ENCODE assay signal across 3 fruit fly cellular contexts in the genomic region with DNA sequence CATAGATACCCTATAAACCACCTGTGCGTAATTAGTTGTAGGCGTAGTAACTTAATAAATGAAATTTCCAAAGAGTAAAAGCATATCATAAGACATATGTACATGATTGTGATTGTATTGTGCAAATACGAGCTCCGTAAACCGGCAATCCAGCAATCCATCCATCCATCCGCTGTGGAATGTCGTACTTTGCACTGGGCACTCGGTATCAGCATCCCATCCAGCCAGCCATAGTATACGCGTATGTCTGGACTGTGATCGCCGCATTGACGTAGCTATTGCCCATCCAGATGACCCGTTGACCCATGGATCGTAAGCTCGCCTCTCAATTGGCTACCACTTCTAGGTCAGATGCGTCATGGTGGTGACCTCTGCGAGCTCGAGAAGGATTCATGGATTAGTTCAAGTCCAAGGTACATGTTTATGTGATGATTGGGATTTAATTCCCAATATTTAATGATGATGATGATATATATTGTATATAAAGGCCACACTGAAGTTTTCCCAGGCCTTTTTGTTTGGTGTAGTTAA.
A peak's percentile ranks its signal among the peaks of the same experiment; 100 is the strongest.
TF ChIP-seq lines count a peak whose summit lies in the region.

No protein-coding gene starts in this region.

- TF ChIP-seq CTCF in whole organism, embryonic (GFP tag; optimal IDR thresholded peaks at IDR 0.05; lab: Kevin White, UChicago), result no peak

TF ChIP-seq in whole organism, embryonic, 481 proteins besides CTCF, POLR2A, EP300 and RAD21 (continues in another document):
- TF ChIP-seq sima (GFP tag; optimal IDR thresholded peaks at IDR 0.05; lab: Kevin White, UChicago) (no peak), Rfx (GFP tag; IDR thresholded peaks at IDR 0.05; lab: Robert Waterston, UW) (no peak), Bteb2 (GFP tag; optimal IDR thresholded peaks at IDR 0.05; lab: Kevin White, UChicago) (no peak), eve (GFP tag; optimal IDR thresholded peaks at IDR 0.05; lab: Kevin White, UChicago) (no peak), chn (GFP tag; optimal IDR thresholded peaks at IDR 0.05; lab: Kevin White, UChicago) (no peak), HmgD (GFP tag; optimal IDR thresholded peaks at IDR 0.05; lab: Kevin White, UChicago) (no peak), luna (GFP tag; optimal IDR thresholded peaks at IDR 0.05; lab: Kevin White, UChicago) (no peak), fd64A (GFP tag; optimal IDR thresholded peaks at IDR 0.05; lab: Kevin White, UChicago) (no peak), CG8765 (GFP tag; IDR thresholded peaks at IDR 0.05; lab: Robert Waterston, UW) (no peak), pnt (GFP tag; optimal IDR thresholded peaks at IDR 0.05; lab: Kevin White, UChicago) (no peak), Elba2 (GFP tag; optimal IDR thresholded peaks at IDR 0.05; lab: Kevin White, UChicago) (no peak), Dip2 (GFP tag; IDR thresholded peaks at IDR 0.05; lab: Robert Waterston, UW) (no peak), CG12104 (GFP tag; optimal IDR thresholded peaks at IDR 0.05; lab: Kevin White, UChicago) (no peak), tx (GFP tag; optimal IDR thresholded peaks at IDR 0.05; lab: Kevin White, UChicago) (no peak), Adf1 (GFP tag; IDR thresholded peaks at IDR 0.05; lab: Robert Waterston, UW) (no peak), Atf3 (GFP tag; optimal IDR thresholded peaks at IDR 0.05; lab: Kevin White, UChicago) (no peak), zf30C (GFP tag; optimal IDR thresholded peaks at IDR 0.05; lab: Kevin White, UChicago) (no peak), CG12769 (tag; optimal IDR thresholded peaks at IDR 0.05; lab: Kevin White, UChicago) (no peak), BEAF-32 (GFP tag; optimal IDR thresholded peaks at IDR 0.05; lab: Kevin White, UChicago) (no peak), Med (GFP tag; lab: Kevin White, UChicago) (peak; percentile 42), CG33557 (GFP tag; optimal IDR thresholded peaks at IDR 0.05; lab: Kevin White, UChicago) (no peak), CG18599 (GFP tag; optimal IDR thresholded peaks at IDR 0.05; lab: Kevin White, UChicago) (no peak), Rx (GFP tag; IDR thresholded peaks at IDR 0.05; lab: Robert Waterston, UW) (no peak), CG8281 (tag; optimal IDR thresholded peaks at IDR 0.05; lab: Kevin White, UChicago) (peak; percentile 60), ro (GFP tag; IDR thresholded peaks at IDR 0.05; lab: Robert Waterston, UW) (no peak), stc (GFP tag; IDR thresholded peaks at IDR 0.05; lab: Robert Waterston, UW) (no peak), Hr3 (GFP tag; optimal IDR thresholded peaks at IDR 0.05; lab: Kevin White, UChicago) (no peak), Antp (GFP tag; optimal IDR thresholded peaks at IDR 0.05; lab: Kevin White, UChicago) (no peak), D19B (GFP tag; optimal IDR thresholded peaks at IDR 0.05; lab: Kevin White, UChicago) (peak; percentile 18), bsh (GFP tag; optimal IDR thresholded peaks at IDR 0.05; lab: Kevin White, UChicago) (peak in 1 of 2 experiments; percentile 56), Doc2 (GFP tag; IDR thresholded peaks at IDR 0.05; lab: Robert Waterston, UW) (no peak)

TF ChIP-seq in whole organism, prepupa, 60 proteins besides CTCF, POLR2A, EP300 and RAD21 (continues in another document):
- TF ChIP-seq CG9139 (GFP tag; optimal IDR thresholded peaks at IDR 0.05; lab: Kevin White, UChicago), result peak; percentile 81
- no peak for TF ChIP-seq CG6792 (GFP tag; optimal IDR thresholded peaks at IDR 0.05; lab: Kevin White, UChicago)
- TF ChIP-seq svp (GFP tag; lab: Kevin White, UChicago), result peak; percentile 98
- TF ChIP-seq CG8319 (GFP tag; optimal IDR thresholded peaks at IDR 0.05; lab: Kevin White, UChicago), result no peak
- no peak for TF ChIP-seq CG32006 (GFP tag; optimal IDR thresholded peaks at IDR 0.05; lab: Kevin White, UChicago)
- peak; percentile 41; the same call in 1 of the 3 replicates for TF ChIP-seq CG8119 (GFP tag; IDR thresholded peaks at IDR 0.05; lab: Robert Waterston, UW)
- no peak for TF ChIP-seq cyc (GFP tag; optimal IDR thresholded peaks at IDR 0.05; lab: Kevin White, UChicago)
- TF ChIP-seq fd85E (GFP tag; optimal IDR thresholded peaks at IDR 0.05; lab: Kevin White, UChicago), result no peak
- peak; percentile 55; the same call in 1 of the 2 replicates for TF ChIP-seq CG15336 (GFP tag; IDR thresholded peaks at IDR 0.05; lab: Robert Waterston, UW)
- no peak for TF ChIP-seq Eip93F (GFP tag; optimal IDR thresholded peaks at IDR 0.05; lab: Kevin White, UChicago)
- no peak for TF ChIP-seq CG34406 (GFP tag; optimal IDR thresholded peaks at IDR 0.05; lab: Kevin White, UChicago)
- TF ChIP-seq Eip75B (GFP tag; optimal IDR thresholded peaks at IDR 0.05; lab: Kevin White, UChicago), result no peak
- TF ChIP-seq CG10631 (GFP tag; optimal IDR thresholded peaks at IDR 0.05; lab: Kevin White, UChicago), result no peak
- TF ChIP-seq Blimp-1 (GFP tag; optimal IDR thresholded peaks at IDR 0.05; lab: Kevin White, UChicago), result no peak
- peak; percentile 85 to 87 for TF ChIP-seq ss (GFP tag; optimal IDR thresholded peaks at IDR 0.05; lab: Kevin White, UChicago)
- TF ChIP-seq acj6 (GFP tag; optimal IDR thresholded peaks at IDR 0.05; lab: Kevin White, UChicago), result no peak
- TF ChIP-seq CG16779 (tag; optimal IDR thresholded peaks at IDR 0.05; lab: Kevin White, UChicago), result peak; percentile 49
- TF ChIP-seq CG6163 (GFP tag; IDR thresholded peaks at IDR 0.05; lab: Robert Waterston, UW), result no peak
- TF ChIP-seq CG8632 (GFP tag; optimal IDR thresholded peaks at IDR 0.05; lab: Kevin White, UChicago), result no peak
- TF ChIP-seq CG3919 (GFP tag; optimal IDR thresholded peaks at IDR 0.05; lab: Kevin White, UChicago), result peak; percentile 21
- no peak for TF ChIP-seq Ets96B (tag; optimal IDR thresholded peaks at IDR 0.05; lab: Kevin White, UChicago)
- TF ChIP-seq achi (GFP tag; optimal IDR thresholded peaks at IDR 0.05; lab: Kevin White, UChicago), result no peak
- TF ChIP-seq Sox15 (GFP tag; optimal IDR thresholded peaks at IDR 0.05; lab: Kevin White, UChicago), result no peak
- peak; percentile 60 for TF ChIP-seq CG6854 (GFP tag; optimal IDR thresholded peaks at IDR 0.05; lab: Kevin White, UChicago)
- peak; percentile 24; the same call in 1 of the 3 replicates for TF ChIP-seq eg (GFP tag; IDR thresholded peaks at IDR 0.05; lab: Robert Waterston, UW)
- peak; percentile 81 for TF ChIP-seq CG6808 (GFP tag; optimal IDR thresholded peaks at IDR 0.05; lab: Kevin White, UChicago)
- TF ChIP-seq Hr38 (GFP tag; optimal IDR thresholded peaks at IDR 0.05; lab: Kevin White, UChicago), result no peak
- TF ChIP-seq dac (GFP tag; optimal IDR thresholded peaks at IDR 0.05; lab: Kevin White, UChicago), result no peak
- peak in 1 of 2 experiments; percentile 4 for TF ChIP-seq salr (GFP tag; optimal IDR thresholded peaks at IDR 0.05; lab: Kevin White, UChicago)
- TF ChIP-seq spab (GFP tag; optimal IDR thresholded peaks at IDR 0.05; lab: Kevin White, UChicago), result peak; percentile 48
- TF ChIP-seq Eip78C (GFP tag; lab: Kevin White, UChicago), result peak; percentile 40

TF ChIP-seq in whole organism, pupa, 21 proteins besides CTCF, POLR2A, EP300 and RAD21:
- no peak for TF ChIP-seq CG10348 (GFP tag; IDR thresholded peaks at IDR 0.05; lab: Robert Waterston, UW)
- TF ChIP-seq fd96Ca (GFP tag; IDR thresholded peaks at IDR 0.05; lab: Robert Waterston, UW), result 0 out of 3 replicates have a peak, but pooled peaks have one; percentile 19
- no peak for TF ChIP-seq Pif1B (GFP tag; optimal IDR thresholded peaks at IDR 0.05; lab: Kevin White, UChicago)
- TF ChIP-seq CG12605 (GFP tag; IDR thresholded peaks at IDR 0.05; lab: Robert Waterston, UW), result peak; percentile 72
- peak; percentile 43; the same call in 1 of the 3 replicates for TF ChIP-seq CG4496 (GFP tag; IDR thresholded peaks at IDR 0.05; lab: Robert Waterston, UW)
- TF ChIP-seq Pif1A (GFP tag; optimal IDR thresholded peaks at IDR 0.05; lab: Kevin White, UChicago), result no peak
- peak; percentile 88 for TF ChIP-seq gl (tag; optimal IDR thresholded peaks at IDR 0.05; lab: Kevin White, UChicago)
- TF ChIP-seq CG17806 (tag; optimal IDR thresholded peaks at IDR 0.05; lab: Kevin White, UChicago), result no peak
- peak; percentile 28 for TF ChIP-seq CG8159 (tag; optimal IDR thresholded peaks at IDR 0.05; lab: Kevin White, UChicago)
- no peak for TF ChIP-seq CG9948 (tag; optimal IDR thresholded peaks at IDR 0.05; lab: Kevin White, UChicago)
- TF ChIP-seq Snoo (tag; optimal IDR thresholded peaks at IDR 0.05; lab: Kevin White, UChicago), result peak; percentile 5
- TF ChIP-seq CG8301 (tag; optimal IDR thresholded peaks at IDR 0.05; lab: Kevin White, UChicago), result peak; percentile 18
- TF ChIP-seq D1 (tag; optimal IDR thresholded peaks at IDR 0.05; lab: Kevin White, UChicago), result no peak
- TF ChIP-seq EcR (GFP tag; optimal IDR thresholded peaks at IDR 0.05; lab: Kevin White, UChicago), result no peak
- TF ChIP-seq Ets98B (GFP tag; IDR thresholded peaks at IDR 0.05; lab: Robert Waterston, UW), result peak; percentile 29; the same call in 1 of the 2 replicates
- TF ChIP-seq CG34367 (tag; optimal IDR thresholded peaks at IDR 0.05; lab: Kevin White, UChicago), result peak; percentile 26
- peak; percentile 25; the same call in 1 of the 2 replicates for TF ChIP-seq CG32121 (GFP tag; IDR thresholded peaks at IDR 0.05; lab: Robert Waterston, UW)
- no peak for TF ChIP-seq CG15710 (tag; optimal IDR thresholded peaks at IDR 0.05; lab: Kevin White, UChicago)
- TF ChIP-seq CG14655 (GFP tag; optimal IDR thresholded peaks at IDR 0.05; lab: Kevin White, UChicago), result peak; percentile 50
- TF ChIP-seq CG13204 (GFP tag; optimal IDR thresholded peaks at IDR 0.05; lab: Kevin White, UChicago), result peak; percentile 68
